Fruit fly (Drosophila melanogaster) whole organism, pupa: ENCODE results near the gene cert.

ENCODE experiments used
- CG14655 ChIP-seq: fragments of 200-800 bp; sonication (Bioruptor generic); optimal IDR thresholded peaks from 3 replicates; lab custom pipeline; 2017; ENCODE audit warnings: mild to moderate bottlenecking, missing biosample characterization, missing genetic modification reagents, missing genetic modification characterization
- CG8159 ChIP-seq: fragments of 200-800 bp; sonication (Bioruptor generic); optimal IDR thresholded peaks from 3 replicates; lab custom pipeline; 2018; ENCODE audit warnings: missing biosample characterization, mild to moderate bottlenecking, missing genetic modification characterization, moderate library complexity
- CG9948 ChIP-seq: fragments of 200-800 bp; sonication (Bioruptor generic); optimal IDR thresholded peaks from 2 replicates; lab custom pipeline; 2018; ENCODE audit warnings: missing biosample characterization, mild to moderate bottlenecking, missing genetic modification characterization, moderate library complexity
- Pif1A ChIP-seq: fragments of 200-800 bp; sonication (Bioruptor generic); optimal IDR thresholded peaks from 3 replicates; lab custom pipeline; 2016; ENCODE audit warnings: missing biosample characterization, missing genetic modification characterization

DNA sequence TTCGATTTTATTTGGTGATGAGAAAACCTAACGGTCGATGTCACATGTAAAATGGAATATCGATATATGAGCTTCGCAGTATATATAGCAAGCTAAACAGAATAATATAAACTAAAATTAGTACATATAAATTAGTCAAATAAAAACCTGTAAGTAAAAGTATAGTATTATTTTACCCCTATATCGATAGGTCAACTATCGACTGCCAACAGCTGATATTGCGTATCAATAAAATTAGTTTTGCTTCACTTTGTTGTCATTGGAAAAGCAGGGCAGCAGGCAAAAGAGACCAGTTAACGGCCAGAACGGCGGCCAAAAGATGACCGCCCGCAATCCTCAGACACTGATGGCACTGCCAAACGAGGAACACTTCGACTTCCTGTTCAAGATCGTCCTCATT lies 7.3 kb upstream of the cert start, which contains the start of gene Rab19:
- TF ChIP-seq CG8159 (tag; lab: Kevin White, UChicago) (no peak), Pif1A (GFP tag; lab: Kevin White, UChicago) (no peak), CG9948 (tag; lab: Kevin White, UChicago) (no peak), CG14655 (GFP tag; lab: Kevin White, UChicago) (no peak)
